Fruit fly (Drosophila melanogaster): ENCODE data around the gene Obp69a.
A peak's percentile ranks its signal among the peaks of the same experiment; 100 is the strongest.

Gene Obp69a

DNA sequence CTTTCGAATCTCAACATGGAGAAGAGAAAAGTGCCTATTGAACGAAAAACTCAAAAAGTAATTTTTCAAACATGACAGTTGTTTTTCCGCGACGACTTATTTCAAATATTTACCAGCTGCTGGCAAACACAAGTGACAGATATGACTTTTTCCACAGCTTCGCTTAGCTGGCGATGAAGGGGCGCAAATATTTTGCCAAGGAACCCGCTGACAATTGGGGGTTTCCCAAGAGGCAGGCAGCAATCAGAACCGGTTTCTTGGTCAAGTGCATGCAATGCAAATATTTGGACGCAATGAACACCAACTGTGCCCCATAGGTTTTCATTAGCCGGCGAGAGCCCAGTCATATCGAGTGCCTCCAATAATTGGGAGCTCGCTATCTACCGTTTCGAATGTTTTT, 3.9 kb upstream of the Obp69a start:
- no peak for TF ChIP-seq CG17802 (tag; optimal IDR thresholded peaks at IDR 0.05)
- 0 out of 3 replicates have a peak, but pooled peaks have one; percentile 18 for TF ChIP-seq so (GFP tag; IDR thresholded peaks at IDR 0.05)
- TF ChIP-seq Jarid2 (GFP tag; optimal IDR thresholded peaks at IDR 0.05): no peak
- peak; percentile 22 for TF ChIP-seq CG1603 (tag; optimal IDR thresholded peaks at IDR 0.05)
- TF ChIP-seq CG9727 (GFP tag; optimal IDR thresholded peaks at IDR 0.05): peak; percentile 5
- TF ChIP-seq Hr51 (GFP tag; optimal IDR thresholded peaks at IDR 0.05): no peak
- TF ChIP-seq lov (optimal IDR thresholded peaks at IDR 0.05): no peak
- TF ChIP-seq lov (GFP tag; IDR thresholded peaks at IDR 0.05): 0 out of 3 replicates have a peak, but pooled peaks have one; percentile 26
- TF ChIP-seq phol (tag; optimal IDR thresholded peaks at IDR 0.05): no peak
- no peak for TF ChIP-seq cwo (GFP tag; optimal IDR thresholded peaks at IDR 0.05)
- peak; percentile 31 for TF ChIP-seq Med (GFP tag)
- peak; percentile 4 for TF ChIP-seq CG15696 (tag; optimal IDR thresholded peaks at IDR 0.05)
- peak; percentile 2 for TF ChIP-seq sqz (GFP tag; optimal IDR thresholded peaks at IDR 0.05)
- no peak for TF ChIP-seq CG3163 (GFP tag; optimal IDR thresholded peaks at IDR 0.05)
- TF ChIP-seq otp (GFP tag; IDR thresholded peaks at IDR 0.05): 0 out of 3 replicates have a peak, but pooled peaks have one; percentile 8
- TF ChIP-seq CG8290 (GFP tag; optimal IDR thresholded peaks at IDR 0.05): no peak
- TF ChIP-seq CG8290 (tag; optimal IDR thresholded peaks at IDR 0.05): peak in 1 of 2 experiments; percentile 1

- TF ChIP-seq CG7987 (GFP tag; optimal IDR thresholded peaks at IDR 0.05): peak; percentile 37
- TF ChIP-seq wek (GFP tag; optimal IDR thresholded peaks at IDR 0.05): peak; percentile 43
- no peak for TF ChIP-seq ems (GFP tag; optimal IDR thresholded peaks at IDR 0.05)
- peak; percentile 26 for TF ChIP-seq gro (GFP tag; optimal IDR thresholded peaks at IDR 0.05)
- peak; percentile 19 for TF ChIP-seq lab (GFP tag; optimal IDR thresholded peaks at IDR 0.05)
- TF ChIP-seq CG10543 (GFP tag; optimal IDR thresholded peaks at IDR 0.05): peak; percentile 4
- TF ChIP-seq Med (GFP tag): peak; percentile 63
- TF ChIP-seq Vsx1 (GFP tag; optimal IDR thresholded peaks at IDR 0.05): peak; percentile 66
- TF ChIP-seq ATbp (GFP tag; optimal IDR thresholded peaks at IDR 0.05): peak; percentile 30
- peak; percentile 17 for TF ChIP-seq Asciz (GFP tag; optimal IDR thresholded peaks at IDR 0.05)
- no peak for TF ChIP-seq CG14710 (tag; optimal IDR thresholded peaks at IDR 0.05)
- TF ChIP-seq peb (GFP tag; IDR thresholded peaks at IDR 0.05): no peak
- TF ChIP-seq exex (tag; optimal IDR thresholded peaks at IDR 0.05): peak; percentile 80
- TF ChIP-seq Doc2 (GFP tag; IDR thresholded peaks at IDR 0.05): no peak
- peak; percentile 37 for TF ChIP-seq PHDP (tag; optimal IDR thresholded peaks at IDR 0.05)
- peak; percentile 13 for TF ChIP-seq CG31365 (tag; optimal IDR thresholded peaks at IDR 0.05)
- TF ChIP-seq CG3281 (GFP tag; optimal IDR thresholded peaks at IDR 0.05): peak; percentile 9
- peak; percentile 18 for TF ChIP-seq CG13296 (GFP tag; optimal IDR thresholded peaks at IDR 0.05)
- no peak for TF ChIP-seq fd64A (GFP tag; optimal IDR thresholded peaks at IDR 0.05)
- TF ChIP-seq prd (optimal IDR thresholded peaks at IDR 0.05): no peak
- TF ChIP-seq prd (GFP tag; IDR thresholded peaks at IDR 0.05): no peak
- peak in 1 of 2 experiments; percentile 48 for TF ChIP-seq eve (GFP tag; optimal IDR thresholded peaks at IDR 0.05)
- TF ChIP-seq CG12071 (GFP tag; optimal IDR thresholded peaks at IDR 0.05): peak; percentile 43
These were observed 3.2 kb upstream of the Obp69a start for dm6 chr3L:12392758-12393157.

- TF ChIP-seq CG6854 (GFP tag; optimal IDR thresholded peaks at IDR 0.05) (no peak), CG6791 (GFP tag; IDR thresholded peaks at IDR 0.05; ENCODE audit: partially characterized antibody) (0 out of 3 replicates have a peak, but pooled peaks have one; percentile 16), Ada2b (GFP tag; IDR thresholded peaks at IDR 0.05) (no peak), E2f2 (GFP tag; IDR thresholded peaks at IDR 0.05) (peak; percentile 87), Antp (GFP tag; optimal IDR thresholded peaks at IDR 0.05) (no peak), pzg (GFP tag; optimal IDR thresholded peaks at IDR 0.05) (peak; percentile 47), CG4730 (GFP tag; IDR thresholded peaks at IDR 0.05) (no peak), trem (tag; optimal IDR thresholded peaks at IDR 0.05) (peak; percentile 2), Lpt (GFP tag; optimal IDR thresholded peaks at IDR 0.05) (no peak), CHES-1-like (GFP tag; optimal IDR thresholded peaks at IDR 0.05) (no peak), CG11504 (tag; optimal IDR thresholded peaks at IDR 0.05) (no peak), so (GFP tag; IDR thresholded peaks at IDR 0.05) (no peak), CG14710 (tag; optimal IDR thresholded peaks at IDR 0.05) (peak; percentile 6), oc (tag; optimal IDR thresholded peaks at IDR 0.05) (no peak)
These were observed 3.2 kb downstream of the Obp69a start, which contains the start of gene CG32104 for dm6 chr3L:12399171-12399570. Gene CG32104, minus strand, starts transcription at chr3L:12399322.
